Worm (Caenorhabditis elegans) whole organism, L1 larva: Measurements from ENCODE around the gene K03A1.4.

Experiments used
- C16A3.4 ChIP-seq: fragments of 150-350 bp; optimal IDR thresholded peaks from 2 replicates; lab custom pipeline; 2014; ENCODE audit warnings: missing biosample characterization, missing genetic modification characterization
- C34B4.2 ChIP-seq: sonication (generic microtip); optimal IDR thresholded peaks from 2 replicates; lab custom pipeline; 2017; ENCODE audit warnings: mild to moderate bottlenecking, missing genetic modification characterization, missing compliant biosample characterization
- blmp-1 ChIP-seq: fragments of 150-350 bp; optimal IDR thresholded peaks from 2 replicates; lab custom pipeline; 2014; ENCODE audit warnings: missing biosample characterization, missing genetic modification characterization
- ceh-63 ChIP-seq: fragments of 200-800 bp; sonication (Bioruptor generic); optimal IDR thresholded peaks from 2 replicates; lab custom pipeline; 2018; ENCODE audit warnings: mild to moderate bottlenecking, missing genetic modification characterization, missing compliant biosample characterization
- ceh-8 ChIP-seq: fragments of 200-800 bp; sonication (Bioruptor generic); optimal IDR thresholded peaks from 2 replicates; lab custom pipeline; 2018; ENCODE audit warnings: mild to moderate bottlenecking, missing genetic modification characterization, moderate library complexity, missing compliant biosample characterization
- ceh-82 ChIP-seq, 3 experiments: fragments of 150-350 bp in 1 of 3; sonication (generic microtip) in 2 of 3; optimal IDR thresholded peaks; 2 replicates each; lab custom pipeline; 2014 to 2017; ENCODE audit warnings: missing biosample characterization in 3 of 3, missing genetic modification characterization in 3 of 3
- ceh-88 ChIP-seq: fragments of 200-800 bp; sonication (Bioruptor generic); IDR thresholded peaks from 2 replicates; pipeline ENCODE4 v1.3.6; 2022; ENCODE audit warnings: missing genetic modification characterization, missing compliant biosample characterization
- elt-3 ChIP-seq, 6 experiments: fragments of 150-350 bp in 1 of 6; sonication (generic microtip); optimal IDR thresholded peaks; 2 replicates each; lab custom pipeline; 2017 to 2018; ENCODE audit warnings: missing biosample characterization in 6 of 6, missing genetic modification characterization in 6 of 6, inconsistent platforms in 1 of 6
- fkh-8 ChIP-seq: sonication (generic microtip); optimal IDR thresholded peaks from 2 replicates; lab custom pipeline; 2016; ENCODE audit warnings: mild to moderate bottlenecking, missing genetic modification characterization, missing compliant biosample characterization
- irx-1 ChIP-seq: sonication (generic microtip); optimal IDR thresholded peaks from 2 replicates; lab custom pipeline; 2016; ENCODE audit warnings: missing genetic modification characterization, missing compliant biosample characterization
- isw-1 ChIP-seq: fragments of 200-800 bp; sonication (Bioruptor generic); IDR thresholded peaks from 2 replicates; pipeline ENCODE4 v1.3.6; 2022; ENCODE audit warnings: missing genetic modification characterization, missing compliant biosample characterization
- lin-14 ChIP-seq: fragments of 200-800 bp; sonication (Bioruptor generic); optimal IDR thresholded peaks from 2 replicates; lab custom pipeline; 2018; ENCODE audit warnings: mild to moderate bottlenecking, missing genetic modification characterization, moderate library complexity, missing compliant biosample characterization
- lin-35 ChIP-seq, 2 experiments: fragments of 150-350 bp; optimal IDR thresholded peaks; 2 replicates each; lab custom pipeline; 2014; ENCODE audit warnings: missing biosample characterization in 2 of 2, missing genetic modification characterization in 2 of 2, missing genetic modification reagents in 2 of 2
- lsy-2 ChIP-seq, 2 experiments: fragments of 150-350 bp; optimal IDR thresholded peaks; 2 replicates each; lab custom pipeline; 2014; ENCODE audit warnings: missing biosample characterization in 2 of 2, missing genetic modification characterization in 2 of 2
- nhr-20 ChIP-seq: sonication (generic microtip); optimal IDR thresholded peaks from 2 replicates; lab custom pipeline; 2016; ENCODE audit warnings: mild to moderate bottlenecking, missing genetic modification characterization, missing compliant biosample characterization
- nhr-28 ChIP-seq: fragments of 150-350 bp; optimal IDR thresholded peaks from 2 replicates; lab custom pipeline; 2014; ENCODE audit warnings: missing biosample characterization, missing genetic modification characterization
- nhr-71 ChIP-seq: sonication (generic microtip); optimal IDR thresholded peaks from 2 replicates; lab custom pipeline; 2016; ENCODE audit warnings: mild to moderate bottlenecking, missing genetic modification characterization, moderate library complexity, missing compliant biosample characterization
- nhr-77 ChIP-seq: fragments of 150-350 bp; optimal IDR thresholded peaks from 2 replicates; lab custom pipeline; 2014; ENCODE audit warnings: missing biosample characterization, missing genetic modification characterization
- nhr-90 ChIP-seq: sonication (generic microtip); optimal IDR thresholded peaks from 2 replicates; lab custom pipeline; 2016; ENCODE audit warnings: mild to moderate bottlenecking, missing genetic modification characterization, missing compliant biosample characterization; ENCODE audit not compliant: poor library complexity
- rnt-1 ChIP-seq: sonication (generic microtip); optimal IDR thresholded peaks from 2 replicates; lab custom pipeline; 2016; ENCODE audit warnings: mild to moderate bottlenecking, missing genetic modification characterization, moderate library complexity, missing compliant biosample characterization
- skn-1 ChIP-seq: fragments of 150-350 bp; optimal IDR thresholded peaks from 2 replicates; lab custom pipeline; 2014; ENCODE audit warnings: missing biosample characterization, missing genetic modification characterization
- snu-23 ChIP-seq: sonication (generic microtip); optimal IDR thresholded peaks from 2 replicates; lab custom pipeline; 2016; ENCODE audit warnings: missing genetic modification characterization, missing compliant biosample characterization
- sptf-1 ChIP-seq: fragments of 150-350 bp; optimal IDR thresholded peaks from 2 replicates; lab custom pipeline; 2014; ENCODE audit warnings: missing biosample characterization, missing genetic modification characterization
- swsn-7 ChIP-seq: sonication (generic microtip); optimal IDR thresholded peaks from 2 replicates; lab custom pipeline; 2016; ENCODE audit warnings: missing genetic modification characterization, missing compliant biosample characterization
- tbx-2 ChIP-seq: sonication (generic microtip); optimal IDR thresholded peaks from 2 replicates; lab custom pipeline; 2016; ENCODE audit warnings: missing genetic modification characterization, missing compliant biosample characterization
- unc-30 ChIP-seq: sonication (generic microtip); optimal IDR thresholded peaks from 2 replicates; lab custom pipeline; 2017; ENCODE audit warnings: missing biosample characterization, missing genetic modification characterization
- unc-86 ChIP-seq: sonication (generic microtip); optimal IDR thresholded peaks from 2 replicates; lab custom pipeline; 2016; ENCODE audit warnings: missing genetic modification characterization, missing compliant biosample characterization
- unc-98 ChIP-seq: fragments of 200-800 bp; sonication (Bioruptor generic); IDR thresholded peaks from 2 replicates; pipeline ENCODE4 v1.3.6; 2022; ENCODE audit warnings: missing genetic modification characterization, missing compliant biosample characterization
- vab-15 ChIP-seq: sonication (generic microtip); optimal IDR thresholded peaks from 2 replicates; lab custom pipeline; 2017; ENCODE audit warnings: missing genotype, mild to moderate bottlenecking, missing genetic modification characterization, missing compliant biosample characterization
- xbp-1 ChIP-seq: sonication (generic microtip); optimal IDR thresholded peaks from 2 replicates; lab custom pipeline; 2016; ENCODE audit warnings: missing genetic modification characterization, missing compliant biosample characterization

Gene K03A1.4

ce11 chrX:7260327-7261019 is 38.1 kb downstream of the K03A1.4 start, which contains the start of gene lact-1:
Gene lact-1, minus strand, starts transcription at chrX:7260377.
- TF ChIP-seq swsn-7 (tag; lab: Kevin White, UChicago), result no peak

ce11 chrX:7256891-7257290 is 41.7 kb downstream of the K03A1.4 start, which contains the start of gene F46H5.5:
Gene F46H5.5, minus strand, starts transcription at chrX:7256991.
- TF ChIP-seq vab-15 (no peak), sptf-1 (no peak), lin-14 (peak; percentile 20), nhr-71 (tag; lab: Kevin White, UChicago) (peak; percentile 12), lsy-2 (tag; optimal IDR thresholded peaks at IDR 0.05; lab: Kevin White, UChicago) (peak in 1 of 2 experiments; percentile 21), fkh-8 (tag; lab: Kevin White, UChicago) (peak; percentile 21)

ce11 chrX:7254558-7254957 is 44.0 kb downstream of the K03A1.4 start, which contains the start of gene F46H5.4:
Gene F46H5.4, minus strand, starts transcription at chrX:7254610.
- TF ChIP-seq xbp-1 (tag; lab: Kevin White, UChicago) (peak; percentile 26), tbx-2 (tag; lab: Kevin White, UChicago) (no peak), blmp-1 (tag; lab: Kevin White, UChicago) (peak; percentile 54), unc-98 (GFP tag; lab: Robert Waterston, UW) (no peak), elt-3 (tag; optimal IDR thresholded peaks at IDR 0.05; lab: Kevin White, UChicago) (no peak), nhr-77 (tag; lab: Kevin White, UChicago) (no peak), isw-1 (GFP tag; lab: Robert Waterston, UW) (no peak), C16A3.4 (tag; lab: Kevin White, UChicago) (peak; percentile 29), fkh-8 (tag; lab: Kevin White, UChicago) (no peak), ceh-88 (no peak), sptf-1 (no peak), lsy-2 (tag; optimal IDR thresholded peaks at IDR 0.05; lab: Kevin White, UChicago) (peak in 1 of 2 experiments; percentile 52), skn-1 (no peak), unc-86 (no peak), nhr-90 (tag; lab: Kevin White, UChicago) (no peak), swsn-7 (tag; lab: Kevin White, UChicago) (peak; percentile 9), nhr-71 (tag; lab: Kevin White, UChicago) (peak; percentile 39), snu-23 (peak; percentile 48), rnt-1 (peak; percentile 39), C34B4.2 (tag; lab: Kevin White, UChicago) (no peak), lin-14 (peak; percentile 74), lin-35 (GFP tag; optimal IDR thresholded peaks at IDR 0.05; lab: Kevin White, UChicago) (peak in 1 of 2 experiments; percentile 32), ceh-8 (GFP tag; lab: Kevin White, UChicago) (no peak), unc-30 (tag; lab: Kevin White, UChicago) (no peak), irx-1 (tag; lab: Kevin White, UChicago) (peak; percentile 29), nhr-20 (tag; lab: Kevin White, UChicago) (peak; percentile 38), vab-15 (no peak), ceh-63 (no peak), ceh-82 (tag; optimal IDR thresholded peaks at IDR 0.05; lab: Kevin White, UChicago) (peak in 1 of 3 experiments; percentile 45), nhr-28 (tag; lab: Kevin White, UChicago) (no peak)
